Worm (Caenorhabditis elegans): Measurements from ENCODE around the gene pqn-13.

DNA sequence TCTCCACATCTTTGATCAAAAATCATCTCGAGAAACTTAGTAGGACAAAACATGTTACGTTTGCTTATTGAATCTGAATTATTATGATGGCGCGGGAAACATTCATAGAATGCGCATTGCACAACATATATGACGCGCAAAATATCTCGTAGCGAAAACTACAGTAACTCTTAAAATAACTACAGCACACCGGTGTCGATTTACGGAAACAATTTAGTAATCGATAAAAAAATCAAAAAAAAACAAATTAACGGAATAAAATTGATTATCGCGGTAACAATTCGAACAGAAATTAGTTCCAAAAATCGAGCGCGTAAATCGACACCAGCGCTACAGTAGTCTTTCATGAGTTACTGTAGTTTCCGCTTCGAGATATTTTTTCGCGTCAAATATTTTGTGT is 46.2 kb upstream of the pqn-13 start:
- TF ChIP-seq hlh-30 (tag; optimal IDR thresholded peaks at IDR 0.05; ENCODE audit: insufficient read depth) (no peak), dve-1 (tag; optimal IDR thresholded peaks at IDR 0.05; ENCODE audit: insufficient read depth) (no peak), pha-4 (GFP tag; IDR thresholded peaks at IDR 0.05) (no peak), pha-4 (tag; optimal IDR thresholded peaks at IDR 0.05) (no peak), daf-12 (tag; optimal IDR thresholded peaks at IDR 0.05) (no peak), skn-1 (tag; optimal IDR thresholded peaks at IDR 0.05) (no peak)
